Worm (Caenorhabditis elegans): ENCODE data around the gene T16A9.3.
"Not testable (repeated sequence)": the region's sequence is repeated elsewhere in the genome, so short reads cannot be mapped to it uniquely, and the experiment has no call there.

The T16A9.3 gene

ce11 chrV:14205214-14205613 lies at the start of gene T16A9.3:
Gene T16A9.3, plus strand, starts transcription at chrV:14205514.
- TF ChIP-seq zim-3 (tag; optimal IDR thresholded peaks at IDR 0.05); ztf-25 (GFP tag; IDR thresholded peaks at IDR 0.05); ceh-91 (GFP tag; IDR thresholded peaks at IDR 0.05): not testable (repeated sequence)

- TF ChIP-seq ztf-22 (GFP tag; optimal IDR thresholded peaks at IDR 0.05) (no peak), ceh-58 (GFP tag; IDR thresholded peaks at IDR 0.05) (no peak), lin-40 (tag; optimal IDR thresholded peaks at IDR 0.05) (no peak)
Observed at ce11 chrV:14156468-14156867, 48.8 kb upstream of the T16A9.3 start, which contains the start of gene AH10.2. Gene AH10.2, plus strand, starts transcription at chrV:14156768.

ce11 chrV:14160698-14161097 lies 44.6 kb upstream of the T16A9.3 start, which contains the start of gene cest-1.2:
Gene cest-1.2, minus strand, starts transcription at chrV:14160862.
- TF ChIP-seq nhr-80 (tag; optimal IDR thresholded peaks at IDR 0.05) = peak; percentile 38
- no peak for TF ChIP-seq somi-1 (GFP tag; optimal IDR thresholded peaks at IDR 0.05)

- no peak for TF ChIP-seq ztf-22 (GFP tag; optimal IDR thresholded peaks at IDR 0.05)
- TF ChIP-seq lag-1 (GFP tag; IDR thresholded peaks at IDR 0.05) = no peak
- TF ChIP-seq F39B2.1 (GFP tag; IDR thresholded peaks at IDR 0.05) = no peak
- no peak for TF ChIP-seq hmg-1.2 (GFP tag; IDR thresholded peaks at IDR 0.05)
- no peak for TF ChIP-seq ama-1 (optimal IDR thresholded peaks at IDR 0.05)
- TF ChIP-seq ama-1 (GFP tag; optimal IDR thresholded peaks at IDR 0.05) = no peak
- no peak for TF ChIP-seq ztf-6 (GFP tag; IDR thresholded peaks at IDR 0.05)
- no peak for TF ChIP-seq xnd-1 (tag; optimal IDR thresholded peaks at IDR 0.05)
- TF ChIP-seq attf-6 (GFP tag; IDR thresholded peaks at IDR 0.05) = no peak
- no peak for TF ChIP-seq egl-18 (GFP tag; IDR thresholded peaks at IDR 0.05)
- no peak for TF ChIP-seq sdz-38 (tag; optimal IDR thresholded peaks at IDR 0.05)
- TF ChIP-seq ceh-100 (GFP tag; IDR thresholded peaks at IDR 0.05) = no peak
Observed at ce11 chrV:14162959-14163548, 42.3 kb upstream of the T16A9.3 start, which contains the start of gene srd-26. Gene srd-26, minus strand, starts transcription at chrV:14163009.

- TF ChIP-seq nhr-80 (tag; optimal IDR thresholded peaks at IDR 0.05) = peak; percentile 11
- no peak for TF ChIP-seq rec-8 (tag; optimal IDR thresholded peaks at IDR 0.05)
- TF ChIP-seq fkh-3 (tag; optimal IDR thresholded peaks at IDR 0.05) = no peak
Observed at ce11 chrV:14165745-14166144, 39.6 kb upstream of the T16A9.3 start.

ce11 chrV:14166630-14167029 lies 38.7 kb upstream of the T16A9.3 start, which contains the start of gene cest-1.1:
Gene cest-1.1, minus strand, starts transcription at chrV:14166730.
- TF ChIP-seq ccch-3 (GFP tag; optimal IDR thresholded peaks at IDR 0.05) = no peak
- TF ChIP-seq madf-3 (GFP tag; IDR thresholded peaks at IDR 0.05) = no peak
- no peak for TF ChIP-seq F22D6.2 (tag; optimal IDR thresholded peaks at IDR 0.05)
- no peak for TF ChIP-seq madf-6 (GFP tag; IDR thresholded peaks at IDR 0.05)

ce11 chrV:14167629-14168028 lies 37.7 kb upstream of the T16A9.3 start, which contains the start of gene ocam-1:
Gene ocam-1, minus strand, starts transcription at chrV:14167729.
- TF ChIP-seq rec-8 (tag; optimal IDR thresholded peaks at IDR 0.05) = no peak
- TF ChIP-seq B0035.1 (tag; optimal IDR thresholded peaks at IDR 0.05) = no peak
- no peak for TF ChIP-seq mes-4 (tag; optimal IDR thresholded peaks at IDR 0.05)
- TF ChIP-seq F57C9.4 (tag; optimal IDR thresholded peaks at IDR 0.05) = no peak
- no peak for TF ChIP-seq lin-54 (GFP tag; optimal IDR thresholded peaks at IDR 0.05)
- TF ChIP-seq nhr-90 (tag; optimal IDR thresholded peaks at IDR 0.05) = no peak
- TF ChIP-seq rcor-1 (GFP tag; IDR thresholded peaks at IDR 0.05) = no peak
- no peak for TF ChIP-seq tlf-1 (GFP tag; optimal IDR thresholded peaks at IDR 0.05)
- no peak for TF ChIP-seq B0019.2 (GFP tag; conservative IDR thresholded peaks at IDR 0.05)
- no peak for TF ChIP-seq sptf-2 (GFP tag; optimal IDR thresholded peaks at IDR 0.05)
- TF ChIP-seq lsl-1 (GFP tag; optimal IDR thresholded peaks at IDR 0.05) = no peak
- TF ChIP-seq ZK185.1 (tag; optimal IDR thresholded peaks at IDR 0.05; ENCODE audit: poor library complexity, severe bottlenecking) = no peak
- no peak for TF ChIP-seq hsf-1 (GFP tag; IDR thresholded peaks at IDR 0.05)
- no peak for TF ChIP-seq akir-1 (GFP tag; optimal IDR thresholded peaks at IDR 0.05)
- TF ChIP-seq let-526 (GFP tag; IDR thresholded peaks at IDR 0.05) = no peak
- no peak for TF ChIP-seq nfyb-1 (GFP tag; IDR thresholded peaks at IDR 0.05)

All from whole organism, young adult.